Worm (Caenorhabditis elegans): Measurements from ENCODE around the gene aqp-11.

DNA sequence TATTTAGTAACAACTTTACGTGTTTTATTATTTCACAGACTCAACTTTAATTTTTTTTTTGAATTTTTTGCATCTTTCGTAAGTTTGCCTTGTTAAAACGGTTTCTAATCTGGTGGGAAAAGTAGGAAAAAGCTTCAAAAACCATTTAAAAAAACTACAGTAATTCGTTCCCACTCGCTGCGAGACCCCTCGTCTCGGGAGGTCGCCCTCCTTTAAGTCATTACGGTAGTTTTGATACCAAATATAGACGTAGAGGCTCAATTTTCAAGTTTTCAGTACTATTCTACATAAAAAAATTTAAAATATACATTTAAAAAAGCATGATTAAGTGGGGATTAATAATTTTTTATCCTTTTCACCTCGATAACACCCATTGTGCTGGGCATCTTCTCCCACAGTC, 32.2 kb upstream of the aqp-11 start:
- TF ChIP-seq B0019.2 (GFP tag; conservative IDR thresholded peaks at IDR 0.05) (no peak), sea-2 (GFP tag; IDR thresholded peaks at IDR 0.05) (no peak), unc-130 (GFP tag; optimal IDR thresholded peaks at IDR 0.05) (no peak)
